Fruit fly (Drosophila melanogaster) whole organism, embryonic: Measurements from ENCODE around the gene Sld5.

Experiments
- ATbp ChIP-seq: fragments of 200-800 bp; sonication (Bioruptor generic); optimal IDR thresholded peaks from 2 replicates; lab custom pipeline; 2017; ENCODE audit warnings: missing biosample characterization, mild to moderate bottlenecking, missing genetic modification characterization, missing genetic modification reagents
- Aef1 ChIP-seq: fragments of 200-800 bp; sonication (Bioruptor generic); IDR thresholded peaks from 3 replicates; pipeline ENCODE4 v1.3.6; 2022; ENCODE audit warnings: missing biosample characterization, missing genetic modification characterization
- Asciz ChIP-seq: fragments of 200-800 bp; sonication (Bioruptor generic); optimal IDR thresholded peaks from 2 replicates; lab custom pipeline; 2017; ENCODE audit warnings: missing biosample characterization, mild to moderate bottlenecking, missing genetic modification characterization, missing genetic modification reagents
- CG10565 ChIP-seq: fragments of 200-800 bp; sonication (Bioruptor generic); optimal IDR thresholded peaks from 3 replicates; lab custom pipeline; 2016; ENCODE audit warnings: missing biosample characterization, mild to moderate bottlenecking, missing genetic modification characterization
- CG12104 ChIP-seq: fragments of 200-800 bp; sonication (Bioruptor generic); optimal IDR thresholded peaks from 3 replicates; lab custom pipeline; 2016; ENCODE audit warnings: missing biosample characterization, missing genetic modification characterization
- CG12155 ChIP-seq: fragments of 200-800 bp; sonication (Bioruptor generic); optimal IDR thresholded peaks from 3 replicates; lab custom pipeline; 2016; ENCODE audit warnings: missing biosample characterization, missing genetic modification characterization
- CG14710 ChIP-seq: fragments of 200-800 bp; sonication (Bioruptor generic); optimal IDR thresholded peaks from 3 replicates; lab custom pipeline; 2019; ENCODE audit warnings: missing biosample characterization, mild to moderate bottlenecking, missing genetic modification characterization, moderate library complexity
- CG1602 ChIP-seq: fragments of 200-800 bp; sonication (Bioruptor generic); optimal IDR thresholded peaks from 3 replicates; lab custom pipeline; 2016; ENCODE audit warnings: missing biosample characterization, missing genetic modification characterization
- CG17359 ChIP-seq: fragments of 200-800 bp; sonication (Bioruptor generic); optimal IDR thresholded peaks from 3 replicates; lab custom pipeline; 2018; ENCODE audit warnings: missing biosample characterization, mild to moderate bottlenecking, missing genetic modification characterization, moderate library complexity
- CG1792 ChIP-seq: fragments of 200-800 bp; sonication (Bioruptor generic); optimal IDR thresholded peaks from 2 replicates; lab custom pipeline; 2016; ENCODE audit warnings: missing biosample characterization, missing genetic modification characterization
- CG18619 ChIP-seq: fragments of 200-800 bp; sonication (Bioruptor generic); optimal IDR thresholded peaks from 3 replicates; lab custom pipeline; 2017; ENCODE audit warnings: missing biosample characterization, mild to moderate bottlenecking, missing genetic modification characterization
- CG2199 ChIP-seq: fragments of 200-800 bp; sonication (Bioruptor generic); IDR thresholded peaks from 3 replicates; pipeline ENCODE4 v1.3.6; 2022; ENCODE audit warnings: missing biosample characterization, missing genetic modification characterization
- CG2712 ChIP-seq: fragments of 200-800 bp; optimal IDR thresholded peaks from 3 replicates; lab custom pipeline; 2019; ENCODE audit warnings: missing biosample characterization, mild to moderate bottlenecking, missing genetic modification characterization, moderate library complexity
- CG31441 ChIP-seq: fragments of 200-800 bp; sonication (Bioruptor generic); IDR thresholded peaks from 2 replicates; pipeline ENCODE4 v1.3.6; 2022; ENCODE audit warnings: missing biosample characterization, missing genetic modification characterization
- CG5953 ChIP-seq: fragments of 200-800 bp; sonication (Bioruptor generic); IDR thresholded peaks from 2 replicates; pipeline ENCODE4 v1.3.6; 2022; ENCODE audit warnings: missing biosample characterization, missing genetic modification characterization
- CG6254 ChIP-seq: fragments of 200-800 bp; sonication (Bioruptor generic); optimal IDR thresholded peaks from 3 replicates; lab custom pipeline; 2017; ENCODE audit warnings: mild to moderate bottlenecking, missing biosample characterization, missing genetic modification reagents, missing genetic modification characterization
- CG7839 ChIP-seq: fragments of 200-800 bp; sonication (Bioruptor generic); optimal IDR thresholded peaks from 3 replicates; lab custom pipeline; 2018; ENCODE audit warnings: missing biosample characterization, mild to moderate bottlenecking, missing genetic modification characterization, moderate library complexity
- CG8281 ChIP-seq: fragments of 200-800 bp; sonication (Bioruptor generic); optimal IDR thresholded peaks from 2 replicates; lab custom pipeline; 2018; ENCODE audit warnings: missing biosample characterization, mild to moderate bottlenecking, missing genetic modification characterization, moderate library complexity
- CG9817 ChIP-seq: fragments of 200-800 bp; sonication (Bioruptor generic); optimal IDR thresholded peaks from 2 replicates; lab custom pipeline; 2018; ENCODE audit warnings: missing biosample characterization, mild to moderate bottlenecking, missing genetic modification characterization, moderate library complexity
- Chrac-16 ChIP-seq: fragments of 200-800 bp; sonication (Bioruptor generic); optimal IDR thresholded peaks from 3 replicates; lab custom pipeline; 2016; ENCODE audit warnings: missing biosample characterization, missing genetic modification characterization
- Hey ChIP-seq: fragments of 200-800 bp; sonication (Bioruptor generic); optimal IDR thresholded peaks from 3 replicates; lab custom pipeline; 2018; ENCODE audit warnings: missing biosample characterization, mild to moderate bottlenecking, missing genetic modification characterization
- MTF-1 ChIP-seq: fragments of 200-800 bp; sonication (Bioruptor generic); optimal IDR thresholded peaks from 2 replicates; lab custom pipeline; 2018; ENCODE audit warnings: missing biosample characterization, mild to moderate bottlenecking, missing genetic modification characterization, borderline replicate concordance
- Rx ChIP-seq: fragments of 200-800 bp; sonication (Bioruptor generic); IDR thresholded peaks from 2 replicates; pipeline ENCODE4 v1.3.6; 2022; ENCODE audit warnings: missing biosample characterization, missing genetic modification characterization
- Sin3A ChIP-seq: fragments of >200 bp; optimal IDR thresholded peaks from 2 replicates; lab custom pipeline; 2018
- br ChIP-seq: fragments of >200 bp; optimal IDR thresholded peaks from 2 replicates; lab custom pipeline; 2017
- caup ChIP-seq: fragments of 200-800 bp; sonication (Bioruptor generic); optimal IDR thresholded peaks from 3 replicates; lab custom pipeline; 2017; ENCODE audit warnings: missing biosample characterization, mild to moderate bottlenecking, missing genetic modification characterization, moderate library complexity; ENCODE audit not compliant: severe bottlenecking
- dmrt99B ChIP-seq: fragments of 200-800 bp; sonication (Bioruptor generic); optimal IDR thresholded peaks from 2 replicates; lab custom pipeline; 2018; ENCODE audit warnings: missing biosample characterization, mild to moderate bottlenecking, missing genetic modification characterization, moderate library complexity
- esg ChIP-seq: fragments of 200-800 bp; sonication (Bioruptor generic); conservative IDR thresholded peaks from 2 replicates; pipeline ENCODE4 v1.3.6; 2022; ENCODE audit warnings: missing biosample characterization, missing genetic modification characterization
- gro ChIP-seq: fragments of 200-800 bp; sonication (Bioruptor generic); optimal IDR thresholded peaks from 2 replicates; lab custom pipeline; 2016; ENCODE audit warnings: missing biosample characterization, missing genetic modification characterization
- gt ChIP-seq: fragments of 200-800 bp; sonication (Bioruptor generic); IDR thresholded peaks from 2 replicates; pipeline ENCODE4 v1.3.6; 2022; ENCODE audit warnings: missing biosample characterization, missing genetic modification characterization
- hb ChIP-seq: fragments of 200-800 bp; sonication (Bioruptor generic); IDR thresholded peaks from 3 replicates; pipeline ENCODE4 v1.3.6; 2022; ENCODE audit warnings: missing biosample characterization, missing genetic modification characterization; ENCODE audit not compliant: partially characterized antibody
- hkb ChIP-seq, 2 experiments: fragments of 200-800 bp in 1 of 2; fragments of >200 bp in 1 of 2; sonication (Bioruptor generic) in 1 of 2; IDR thresholded peaks in 1 of 2; optimal IDR thresholded peaks in 1 of 2; 2 replicates each; pipeline versions ENCODE4 v1.3.6 to Lab custom; 2017 to 2022; ENCODE audit warnings: missing biosample characterization in 1 of 2, missing genetic modification characterization in 1 of 2
- jigr1 ChIP-seq: fragments of 200-800 bp; sonication (Bioruptor generic); IDR thresholded peaks from 3 replicates; pipeline ENCODE4 v1.3.6; 2022; ENCODE audit warnings: missing biosample characterization, missing genetic modification characterization
- jumu ChIP-seq: fragments of 200-800 bp; sonication (Bioruptor generic); optimal IDR thresholded peaks from 3 replicates; lab custom pipeline; 2016; ENCODE audit warnings: missing biosample characterization, missing genetic modification characterization
- klu ChIP-seq: fragments of 200-800 bp; sonication (Bioruptor generic); IDR thresholded peaks from 2 replicates; pipeline ENCODE4 v1.3.6; 2022; ENCODE audit warnings: missing biosample characterization, missing genetic modification characterization
- lab ChIP-seq: fragments of 200-800 bp; sonication (Bioruptor generic); optimal IDR thresholded peaks from 3 replicates; lab custom pipeline; 2017; ENCODE audit warnings: missing biosample characterization, missing genetic modification characterization, mild to moderate bottlenecking, moderate library complexity, missing genetic modification reagents
- lola ChIP-seq, 3 experiments: fragments of >200 bp in 2 of 3; fragments of 200-800 bp in 1 of 3; sonication (Bioruptor generic) in 1 of 3; optimal IDR thresholded peaks; 2 replicates each; lab custom pipeline; 2017 to 2019; ENCODE audit warnings: missing biosample characterization in 3 of 3, missing genetic modification characterization in 3 of 3, mild to moderate bottlenecking in 1 of 3, moderate library complexity in 1 of 3
- pb ChIP-seq: fragments of 200-800 bp; sonication (Bioruptor generic); optimal IDR thresholded peaks from 3 replicates; lab custom pipeline; 2016; ENCODE audit warnings: missing biosample characterization, missing genetic modification characterization
- psq ChIP-seq: fragments of 200-800 bp; sonication (Bioruptor generic); optimal IDR thresholded peaks from 2 replicates; lab custom pipeline; 2017; ENCODE audit warnings: missing biosample characterization, missing genetic modification characterization
- sd ChIP-seq: fragments of 200-800 bp; sonication (Bioruptor generic); optimal IDR thresholded peaks from 3 replicates; lab custom pipeline; 2018; ENCODE audit warnings: missing biosample characterization, mild to moderate bottlenecking, missing genetic modification characterization, moderate library complexity
- sens-2 ChIP-seq: fragments of 200-800 bp; sonication (Bioruptor generic); IDR thresholded peaks from 2 replicates; pipeline ENCODE4 v1.3.6; 2022; ENCODE audit warnings: missing biosample characterization, missing genetic modification characterization
- seq ChIP-seq: fragments of 200-800 bp; sonication (Bioruptor generic); IDR thresholded peaks from 2 replicates; pipeline ENCODE4 v1.3.6; 2022; ENCODE audit warnings: missing biosample characterization, missing genetic modification characterization
- sqz ChIP-seq: fragments of 200-800 bp; sonication (Bioruptor generic); optimal IDR thresholded peaks from 3 replicates; lab custom pipeline; 2018; ENCODE audit warnings: missing biosample characterization, mild to moderate bottlenecking, missing genetic modification characterization
- stc ChIP-seq: fragments of 200-800 bp; sonication (Bioruptor generic); IDR thresholded peaks from 2 replicates; pipeline ENCODE4 v1.3.6; 2022; ENCODE audit warnings: missing biosample characterization, missing genetic modification characterization
- sug ChIP-seq: fragments of 200-800 bp; optimal IDR thresholded peaks from 2 replicates; lab custom pipeline; 2019; ENCODE audit warnings: missing biosample characterization, mild to moderate bottlenecking, missing genetic modification characterization, moderate library complexity
- trem ChIP-seq: fragments of 200-800 bp; optimal IDR thresholded peaks from 3 replicates; lab custom pipeline; 2019; ENCODE audit warnings: missing biosample characterization, mild to moderate bottlenecking, missing genetic modification characterization, moderate library complexity
- twi ChIP-seq: fragments of 200-800 bp; optimal IDR thresholded peaks from 2 replicates; lab custom pipeline; 2019; ENCODE audit warnings: missing biosample characterization, mild to moderate bottlenecking, missing genetic modification characterization, moderate library complexity
- zen ChIP-seq: fragments of 200-800 bp; sonication (Bioruptor generic); optimal IDR thresholded peaks from 3 replicates; lab custom pipeline; 2018; ENCODE audit warnings: missing biosample characterization, mild to moderate bottlenecking, missing genetic modification characterization, moderate library complexity

The Sld5 gene

dm6 chr3R:26020244-26021171, 35.8 kb downstream of the Sld5 start (continued):
- TF ChIP-seq CG2199 (GFP tag; lab: Robert Waterston, UW) (no peak), hb (no peak), Hey (no peak), CG8281 (tag; lab: Kevin White, UChicago) (peak; percentile 66), seq (GFP tag; lab: Robert Waterston, UW) (peak; percentile 30; the same call in 1 of the 2 replicates), pb (GFP tag; lab: Kevin White, UChicago) (no peak), Rx (GFP tag; lab: Robert Waterston, UW) (no peak; the same call in 1 of the 2 replicates), CG6254 (GFP tag; lab: Kevin White, UChicago) (peak; percentile 28), gro (peak; percentile 62), CG7839 (tag; lab: Kevin White, UChicago) (peak; percentile 77), jumu (GFP tag; lab: Kevin White, UChicago) (no peak), CG31441 (GFP tag; lab: Robert Waterston, UW) (peak; percentile 90), sqz (peak; percentile 33), ATbp (GFP tag; lab: Kevin White, UChicago) (peak; percentile 72), twi (tag; lab: Kevin White, UChicago) (no peak), Chrac-16 (peak; percentile 70), psq (GFP tag; lab: Kevin White, UChicago) (no peak), jigr1 (no peak), CG2712 (tag; lab: Kevin White, UChicago) (peak; percentile 71), trem (peak; percentile 37), sens-2 (GFP tag; lab: Robert Waterston, UW) (0 out of 2 replicates have a peak, but pooled peaks have one; percentile 35), sd (tag; lab: Kevin White, UChicago) (peak; percentile 60), Aef1 (peak; percentile 34; the same call in 1 of the 3 replicates), CG12104 (GFP tag; lab: Kevin White, UChicago) (peak; percentile 45), zen (peak; percentile 47), CG1792 (no peak), CG1602 (GFP tag; lab: Kevin White, UChicago) (peak; percentile 27), lola (GFP tag; optimal IDR thresholded peaks at IDR 0.05; lab: Kevin White, UChicago) (peak in 1 of 3 experiments; percentile 70), CG10565 (no peak), lab (GFP tag; lab: Kevin White, UChicago) (peak; percentile 67), CG17359 (tag; lab: Kevin White, UChicago) (peak; percentile 77), sug (no peak), dmrt99B (peak; percentile 84), esg (GFP tag; lab: Robert Waterston, UW) (peak; percentile 56), Sin3A (lab: Kevin White, UChicago) (no peak), br (no peak), CG9817 (tag; lab: Kevin White, UChicago) (peak; percentile 55), CG5953 (GFP tag; lab: Robert Waterston, UW) (0 out of 2 replicates have a peak, but pooled peaks have one; percentile 26), klu (no peak), CG14710 (tag; lab: Kevin White, UChicago) (peak; percentile 63), stc (peak; percentile 70), gt (GFP tag; lab: Robert Waterston, UW) (no peak), MTF-1 (GFP tag; lab: Kevin White, UChicago) (peak; percentile 46), CG18619 (peak; percentile 33), caup (GFP tag; lab: Kevin White, UChicago) (peak; percentile 13), CG12155 (GFP tag; lab: Kevin White, UChicago) (peak; percentile 33), hkb (optimal IDR thresholded peaks at IDR 0.05; lab: Kevin White, UChicago) (no peak), hkb (GFP tag; IDR thresholded peaks at IDR 0.05; lab: Robert Waterston, UW) (peak; percentile 37), Asciz (peak; percentile 79)
